Fruit fly (Drosophila melanogaster) whole organism, prepupa: ENCODE data around the gene Scp2.

ENCODE experiments used
- Blimp-1 ChIP-seq: fragments of 200-800 bp; sonication (Bioruptor generic); optimal IDR thresholded peaks from 3 replicates; lab custom pipeline; 2017; ENCODE audit warnings: missing biosample characterization, missing genetic modification characterization, mild to moderate bottlenecking, moderate library complexity, missing genetic modification reagents
- CG11762 ChIP-seq: fragments of 200-800 bp; sonication (Bioruptor generic); optimal IDR thresholded peaks from 3 replicates; lab custom pipeline; 2016; ENCODE audit warnings: missing biosample characterization, missing genetic modification characterization; ENCODE audit not compliant: insufficient read depth
- CG11902 ChIP-seq: fragments of 200-800 bp; sonication (Bioruptor generic); optimal IDR thresholded peaks from 3 replicates; lab custom pipeline; 2016; ENCODE audit warnings: missing biosample characterization, missing genetic modification characterization
- CG1621 ChIP-seq: fragments of 200-800 bp; sonication (Bioruptor generic); optimal IDR thresholded peaks from 3 replicates; lab custom pipeline; 2018; ENCODE audit warnings: missing biosample characterization, mild to moderate bottlenecking, missing genetic modification characterization
- CG3032 ChIP-seq: fragments of 200-800 bp; optimal IDR thresholded peaks from 2 replicates; lab custom pipeline; 2019; ENCODE audit warnings: missing biosample characterization, mild to moderate bottlenecking, missing genetic modification characterization, moderate library complexity
- CG8319 ChIP-seq: fragments of 200-800 bp; sonication (Bioruptor generic); optimal IDR thresholded peaks from 3 replicates; lab custom pipeline; 2016; ENCODE audit warnings: missing biosample characterization, missing genetic modification characterization
- Gug ChIP-seq: fragments of 200-800 bp; sonication (Bioruptor generic); IDR thresholded peaks from 2 replicates; pipeline ENCODE4 v1.3.6; 2022; ENCODE audit warnings: missing biosample characterization, missing genetic modification characterization
- Hr39 ChIP-seq: fragments of 200-800 bp; sonication (Bioruptor generic); optimal IDR thresholded peaks from 2 replicates; lab custom pipeline; 2016; ENCODE audit warnings: missing biosample characterization, missing genetic modification characterization
- Sox102F ChIP-seq: fragments of 200-800 bp; sonication (Bioruptor generic); optimal IDR thresholded peaks from 2 replicates; lab custom pipeline; 2016; ENCODE audit warnings: missing biosample characterization, mild to moderate bottlenecking, missing genetic modification characterization
- achi ChIP-seq: fragments of 200-800 bp; sonication (Bioruptor generic); optimal IDR thresholded peaks from 3 replicates; lab custom pipeline; 2016; ENCODE audit warnings: missing biosample characterization, missing genetic modification characterization
- eg ChIP-seq: fragments of 200-800 bp; sonication (Bioruptor generic); IDR thresholded peaks from 3 replicates; pipeline ENCODE4 v1.3.6; 2022; ENCODE audit warnings: missing biosample characterization, missing genetic modification characterization
- fkh ChIP-seq: fragments of 200-800 bp; sonication (Bioruptor generic); optimal IDR thresholded peaks from 3 replicates; lab custom pipeline; 2017; ENCODE audit warnings: missing biosample characterization, mild to moderate bottlenecking, missing genetic modification characterization, moderate library complexity
- svp ChIP-seq: fragments of 200-800 bp; sonication (Bioruptor generic); peaks from one replicate; lab custom pipeline; 2016; ENCODE audit warnings: missing biosample characterization, missing genetic modification characterization
- topi ChIP-seq: fragments of 200-800 bp; sonication (Bioruptor generic); optimal IDR thresholded peaks from 3 replicates; lab custom pipeline; 2016; ENCODE audit warnings: missing biosample characterization, missing genetic modification characterization

DNA sequence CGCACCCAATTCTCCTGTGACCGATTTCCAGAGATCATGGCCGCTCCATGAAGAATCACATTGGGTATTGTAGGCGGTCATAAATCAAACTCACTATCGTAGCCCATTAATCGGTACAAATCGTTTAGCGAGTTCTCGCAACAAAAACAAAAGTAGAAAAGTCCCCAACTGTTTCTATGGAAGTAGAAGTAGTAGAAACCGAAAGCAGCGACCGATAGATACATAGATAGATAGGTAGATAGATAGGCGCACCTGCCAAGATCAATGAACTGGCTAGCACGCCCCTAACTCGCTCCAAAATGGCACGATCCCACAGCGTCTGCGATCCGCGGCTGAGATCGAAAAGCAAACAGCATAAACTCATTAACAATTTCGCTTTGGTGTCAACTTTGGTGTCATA is 17.3 kb upstream of the Scp2 start:
- TF ChIP-seq Gug (GFP tag; lab: Robert Waterston, UW): no peak
- TF ChIP-seq CG1621: no peak
- no peak for TF ChIP-seq eg (GFP tag; lab: Robert Waterston, UW)
- TF ChIP-seq CG11762 (GFP tag; lab: Kevin White, UChicago): no peak
- no peak for TF ChIP-seq Hr39 (GFP tag; lab: Kevin White, UChicago)
- TF ChIP-seq fkh (GFP tag; lab: Kevin White, UChicago): no peak
- TF ChIP-seq CG8319 (GFP tag; lab: Kevin White, UChicago): no peak
- TF ChIP-seq CG11902: no peak
- TF ChIP-seq svp (GFP tag; lab: Kevin White, UChicago): no peak
- no peak for TF ChIP-seq CG3032 (tag; lab: Kevin White, UChicago)
- no peak for TF ChIP-seq topi
- TF ChIP-seq Sox102F (GFP tag; lab: Kevin White, UChicago): no peak
- TF ChIP-seq achi (GFP tag; lab: Kevin White, UChicago): no peak
- no peak for TF ChIP-seq Blimp-1 (GFP tag; lab: Kevin White, UChicago)
